Fruit fly (Drosophila melanogaster) whole organism, embryonic: ENCODE measurements around the gene osk.

Experiments
- B-H1 ChIP-seq: fragments of 200-800 bp; sonication (Bioruptor generic); IDR thresholded peaks from 3 replicates; pipeline ENCODE4 v1.3.6; 2022; ENCODE audit warnings: missing biosample characterization, missing genetic modification characterization
- B-H2 ChIP-seq: fragments of 200-800 bp; sonication (Bioruptor generic); optimal IDR thresholded peaks from 2 replicates; lab custom pipeline; 2018; ENCODE audit warnings: missing biosample characterization, mild to moderate bottlenecking, missing genetic modification characterization
- CG10209 ChIP-seq: fragments of 200-800 bp; sonication (Bioruptor generic); optimal IDR thresholded peaks from 3 replicates; lab custom pipeline; 2017; ENCODE audit warnings: missing biosample characterization, mild to moderate bottlenecking, missing genetic modification characterization, missing genetic modification reagents
- CG10979 ChIP-seq: fragments of 200-800 bp; sonication (Bioruptor generic); optimal IDR thresholded peaks from 2 replicates; lab custom pipeline; 2018; ENCODE audit warnings: missing biosample characterization, mild to moderate bottlenecking, missing genetic modification characterization, moderate library complexity
- CG11696 ChIP-seq: fragments of 200-800 bp; sonication (Bioruptor generic); IDR thresholded peaks from 2 replicates; pipeline ENCODE4 v1.3.6; 2022; ENCODE audit warnings: missing biosample characterization, missing genetic modification characterization
- CG12104 ChIP-seq: fragments of 200-800 bp; sonication (Bioruptor generic); optimal IDR thresholded peaks from 3 replicates; lab custom pipeline; 2016; ENCODE audit warnings: missing biosample characterization, missing genetic modification characterization
- CG17359 ChIP-seq: fragments of 200-800 bp; sonication (Bioruptor generic); optimal IDR thresholded peaks from 3 replicates; lab custom pipeline; 2018; ENCODE audit warnings: missing biosample characterization, mild to moderate bottlenecking, missing genetic modification characterization, moderate library complexity
- CG17361 ChIP-seq: fragments of 200-800 bp; sonication (Bioruptor generic); IDR thresholded peaks from 3 replicates; pipeline ENCODE4 v1.3.6; 2022; ENCODE audit warnings: missing biosample characterization, missing genetic modification characterization
- CG2199 ChIP-seq: fragments of 200-800 bp; sonication (Bioruptor generic); IDR thresholded peaks from 3 replicates; pipeline ENCODE4 v1.3.6; 2022; ENCODE audit warnings: missing biosample characterization, missing genetic modification characterization
- CG2678 ChIP-seq: fragments of 200-800 bp; sonication (Bioruptor generic); optimal IDR thresholded peaks from 3 replicates; lab custom pipeline; 2019; ENCODE audit warnings: missing biosample characterization, mild to moderate bottlenecking, missing genetic modification characterization, moderate library complexity
- CG32532 ChIP-seq: fragments of 200-800 bp; sonication (Bioruptor generic); IDR thresholded peaks from 2 replicates; pipeline ENCODE4 v1.3.6; 2022; ENCODE audit warnings: missing biosample characterization, missing genetic modification characterization
- CG4282 ChIP-seq: fragments of 200-800 bp; sonication (Bioruptor generic); optimal IDR thresholded peaks from 2 replicates; lab custom pipeline; 2016; ENCODE audit warnings: missing biosample characterization, missing genetic modification characterization
- CG5953 ChIP-seq: fragments of 200-800 bp; sonication (Bioruptor generic); IDR thresholded peaks from 2 replicates; pipeline ENCODE4 v1.3.6; 2022; ENCODE audit warnings: missing biosample characterization, missing genetic modification characterization
- CG7271 ChIP-seq: fragments of 200-800 bp; sonication (Bioruptor generic); optimal IDR thresholded peaks from 2 replicates; lab custom pipeline; 2018; ENCODE audit warnings: missing biosample characterization, mild to moderate bottlenecking, missing genetic modification characterization, moderate library complexity
- CG8089 ChIP-seq: fragments of 200-800 bp; sonication (Bioruptor generic); optimal IDR thresholded peaks from 3 replicates; lab custom pipeline; 2016; ENCODE audit warnings: missing biosample characterization, missing genetic modification characterization
- CrebB ChIP-seq: fragments of 200-800 bp; sonication (Bioruptor generic); optimal IDR thresholded peaks from 3 replicates; lab custom pipeline; 2018; ENCODE audit warnings: missing biosample characterization, mild to moderate bottlenecking, missing genetic modification characterization
- D19A ChIP-seq: fragments of 200-800 bp; optimal IDR thresholded peaks from 3 replicates; lab custom pipeline; 2019; ENCODE audit warnings: missing biosample characterization, mild to moderate bottlenecking, missing genetic modification characterization, moderate library complexity
- Deaf1 ChIP-seq: fragments of 200-800 bp; optimal IDR thresholded peaks from 3 replicates; lab custom pipeline; 2019; ENCODE audit warnings: missing biosample characterization, mild to moderate bottlenecking, missing genetic modification characterization, moderate library complexity
- E2f1 ChIP-seq: fragments of 200-800 bp; sonication (Bioruptor generic); IDR thresholded peaks from 2 replicates; pipeline ENCODE4 v1.3.6; 2022; ENCODE audit warnings: missing biosample characterization, missing genetic modification characterization
- Ets65A ChIP-seq: fragments of 200-800 bp; sonication (Bioruptor generic); peaks from one replicate; lab custom pipeline; 2016; ENCODE audit warnings: missing biosample characterization, missing genetic modification characterization
- HLH4C ChIP-seq: fragments of 200-800 bp; sonication (Bioruptor generic); IDR thresholded peaks from 3 replicates; pipeline ENCODE4 v1.3.6; 2022; ENCODE audit warnings: missing biosample characterization, missing genetic modification characterization; ENCODE audit not compliant: partially characterized antibody
- Hr3 ChIP-seq: fragments of 200-800 bp; sonication (Bioruptor generic); optimal IDR thresholded peaks from 3 replicates; lab custom pipeline; 2016; ENCODE audit warnings: missing biosample characterization, missing genetic modification characterization
- MTF-1 ChIP-seq: fragments of 200-800 bp; sonication (Bioruptor generic); optimal IDR thresholded peaks from 2 replicates; lab custom pipeline; 2018; ENCODE audit warnings: missing biosample characterization, mild to moderate bottlenecking, missing genetic modification characterization, borderline replicate concordance
- Max ChIP-seq: fragments of 200-800 bp; sonication (Bioruptor generic); optimal IDR thresholded peaks from 2 replicates; lab custom pipeline; 2016; ENCODE audit warnings: missing biosample characterization, mild to moderate bottlenecking, missing genetic modification characterization
- NK7.1 ChIP-seq: fragments of 200-800 bp; sonication (Bioruptor generic); optimal IDR thresholded peaks from 3 replicates; lab custom pipeline; 2016; ENCODE audit warnings: missing biosample characterization, missing genetic modification characterization
- Side ChIP-seq: fragments of 200-800 bp; sonication (Bioruptor generic); optimal IDR thresholded peaks from 2 replicates; lab custom pipeline; 2016; ENCODE audit warnings: missing biosample characterization, missing genetic modification characterization
- Spps ChIP-seq: fragments of 200-800 bp; sonication (Bioruptor generic); optimal IDR thresholded peaks from 2 replicates; lab custom pipeline; 2018; ENCODE audit warnings: missing biosample characterization, mild to moderate bottlenecking, missing genetic modification characterization
- Stat92E ChIP-seq, 3 experiments: fragments of >200 bp in 2 of 3; fragments of 200-800 bp in 1 of 3; sonication (Bioruptor generic) in 1 of 3; optimal IDR thresholded peaks; 2 replicates each; lab custom pipeline; 2017 to 2019; ENCODE audit warnings: missing biosample characterization in 3 of 3, missing genetic modification characterization in 3 of 3, mild to moderate bottlenecking in 1 of 3, moderate library complexity in 1 of 3
- amos ChIP-seq: fragments of 200-800 bp; sonication (Bioruptor generic); IDR thresholded peaks from 2 replicates; pipeline ENCODE4 v1.3.6; 2022; ENCODE audit warnings: missing biosample characterization, missing genetic modification characterization; ENCODE audit not compliant: partially characterized antibody
- bsh ChIP-seq, 2 experiments: fragments of 200-800 bp; sonication (Bioruptor generic); optimal IDR thresholded peaks; 2 replicates each; lab custom pipeline; 2017 to 2018; ENCODE audit warnings: mild to moderate bottlenecking in 2 of 2, missing biosample characterization in 2 of 2, missing genetic modification characterization in 2 of 2, moderate library complexity in 1 of 2
- chif ChIP-seq, 2 experiments: fragments of 200-800 bp; sonication (Bioruptor generic); optimal IDR thresholded peaks; 3 replicates each; lab custom pipeline; 2016; ENCODE audit warnings: missing biosample characterization in 2 of 2, missing genetic modification characterization in 2 of 2
- dan ChIP-seq: fragments of 200-800 bp; sonication (Bioruptor generic); IDR thresholded peaks from 2 replicates; pipeline ENCODE4 v1.3.6; 2022; ENCODE audit warnings: missing biosample characterization, missing genetic modification characterization
- dimm ChIP-seq: fragments of 200-800 bp; sonication (Bioruptor generic); IDR thresholded peaks from 2 replicates; pipeline ENCODE4 v1.3.6; 2022; ENCODE audit warnings: missing biosample characterization, missing genetic modification characterization
- ewg ChIP-seq: fragments of 200-800 bp; sonication (Bioruptor generic); optimal IDR thresholded peaks from 3 replicates; lab custom pipeline; 2017; ENCODE audit warnings: mild to moderate bottlenecking, missing biosample characterization, missing genetic modification reagents, missing genetic modification characterization
- fd96Cb ChIP-seq: fragments of 200-800 bp; sonication (Bioruptor generic); optimal IDR thresholded peaks from 2 replicates; lab custom pipeline; 2018; ENCODE audit warnings: missing biosample characterization, mild to moderate bottlenecking, missing genetic modification characterization, moderate library complexity
- gcm2 ChIP-seq: fragments of 200-800 bp; sonication (Bioruptor generic); optimal IDR thresholded peaks from 2 replicates; lab custom pipeline; 2016; ENCODE audit warnings: missing biosample characterization, missing genetic modification characterization
- klu ChIP-seq: fragments of 200-800 bp; sonication (Bioruptor generic); IDR thresholded peaks from 2 replicates; pipeline ENCODE4 v1.3.6; 2022; ENCODE audit warnings: missing biosample characterization, missing genetic modification characterization
- knrl ChIP-seq: fragments of 200-800 bp; sonication (Bioruptor generic); IDR thresholded peaks from 3 replicates; pipeline ENCODE4 v1.3.6; 2022; ENCODE audit warnings: missing biosample characterization, missing genetic modification characterization; ENCODE audit not compliant: partially characterized antibody
- nerfin-1 ChIP-seq: fragments of 200-800 bp; sonication (Bioruptor generic); optimal IDR thresholded peaks from 3 replicates; lab custom pipeline; 2019; ENCODE audit warnings: missing biosample characterization, mild to moderate bottlenecking, missing genetic modification characterization, moderate library complexity
- nerfin-2 ChIP-seq: fragments of 200-800 bp; sonication (Bioruptor generic); IDR thresholded peaks from 2 replicates; pipeline ENCODE4 v1.3.6; 2022; ENCODE audit warnings: missing biosample characterization, missing genetic modification characterization; ENCODE audit not compliant: partially characterized antibody
- otp ChIP-seq: fragments of 200-800 bp; sonication (Bioruptor generic); IDR thresholded peaks from 3 replicates; pipeline ENCODE4, ENCODE4 v1.3.6; 2022; ENCODE audit warnings: missing biosample characterization, missing genetic modification characterization
- pita ChIP-seq: fragments of 200-800 bp; sonication (Bioruptor generic); optimal IDR thresholded peaks from 2 replicates; lab custom pipeline; 2017; ENCODE audit warnings: missing biosample characterization, mild to moderate bottlenecking, missing genetic modification characterization
- pzg ChIP-seq: fragments of 200-800 bp; sonication (Bioruptor generic); optimal IDR thresholded peaks from 3 replicates; lab custom pipeline; 2018; ENCODE audit warnings: missing biosample characterization, mild to moderate bottlenecking, missing genetic modification characterization, moderate library complexity
- salm ChIP-seq: fragments of 200-800 bp; sonication (Bioruptor generic); optimal IDR thresholded peaks from 2 replicates; lab custom pipeline; 2018; ENCODE audit warnings: missing biosample characterization, mild to moderate bottlenecking, missing genetic modification characterization
- seq ChIP-seq: fragments of 200-800 bp; sonication (Bioruptor generic); IDR thresholded peaks from 2 replicates; pipeline ENCODE4 v1.3.6; 2022; ENCODE audit warnings: missing biosample characterization, missing genetic modification characterization
- slp2 ChIP-seq: fragments of 200-800 bp; sonication (Bioruptor generic); optimal IDR thresholded peaks from 2 replicates; lab custom pipeline; 2016; ENCODE audit warnings: missing biosample characterization, missing genetic modification characterization
- sr ChIP-seq: fragments of 200-800 bp; sonication (Bioruptor generic); IDR thresholded peaks from 3 replicates; pipeline ENCODE4 v1.3.6; 2022; ENCODE audit warnings: missing biosample characterization, missing genetic modification characterization
- ssp ChIP-seq: fragments of 200-800 bp; sonication (Bioruptor generic); IDR thresholded peaks from 2 replicates; pipeline ENCODE4 v1.3.6; 2022; ENCODE audit warnings: missing biosample characterization, missing genetic modification characterization
- tin ChIP-seq: fragments of 200-800 bp; sonication (Bioruptor generic); optimal IDR thresholded peaks from 3 replicates; lab custom pipeline; 2016; ENCODE audit warnings: missing biosample characterization, missing genetic modification characterization
- vvl ChIP-seq: fragments of 200-800 bp; sonication (Bioruptor generic); IDR thresholded peaks from 2 replicates; pipeline ENCODE4 v1.3.6; 2022; ENCODE audit warnings: missing biosample characterization, missing genetic modification characterization
- wdn ChIP-seq: fragments of 200-800 bp; sonication (Bioruptor generic); IDR thresholded peaks from 2 replicates; pipeline ENCODE4 v1.3.6; 2022; ENCODE audit warnings: missing biosample characterization, missing genetic modification characterization
- zfh2 ChIP-seq: fragments of 200-800 bp; sonication (Bioruptor generic); optimal IDR thresholded peaks from 2 replicates; lab custom pipeline; 2016; ENCODE audit warnings: missing biosample characterization, missing genetic modification characterization

Gene osk

DNA sequence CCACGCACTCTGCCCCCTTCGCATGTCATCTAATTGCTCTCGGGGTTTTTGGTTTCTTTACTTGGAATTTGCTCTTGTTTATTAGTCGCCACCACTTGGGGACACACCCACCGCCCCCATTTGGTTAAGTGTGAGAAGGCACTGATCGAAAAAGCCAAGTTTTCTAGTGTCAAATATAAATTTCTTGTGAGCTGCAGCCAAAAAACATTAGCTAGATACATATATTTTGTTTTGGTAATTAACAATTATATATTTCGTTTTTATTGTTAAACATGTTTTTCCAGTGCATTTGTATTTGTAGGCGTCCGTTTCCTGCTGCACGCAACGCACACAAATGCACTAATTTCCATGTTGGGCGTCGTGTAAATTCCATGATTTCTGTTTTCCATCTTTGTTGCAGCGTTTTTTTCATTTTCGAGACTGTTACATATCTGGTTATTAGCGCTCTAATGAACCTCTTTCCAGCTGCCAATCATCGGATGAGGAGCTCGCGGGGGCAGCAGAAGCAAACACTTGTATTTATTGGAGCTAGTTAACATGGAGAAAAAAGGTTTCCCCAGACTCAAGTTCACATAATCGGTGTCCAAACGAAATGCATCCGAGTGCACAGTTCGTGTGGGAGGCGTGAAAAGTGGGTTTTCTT is 14.7 kb upstream of the osk start (continued):
- TF ChIP-seq bsh (GFP tag; optimal IDR thresholded peaks at IDR 0.05; lab: Kevin White, UChicago) (peak in 1 of 2 experiments; percentile 33), Side (peak; percentile 7), CG10979 (tag; lab: Kevin White, UChicago) (peak; percentile 74), dimm (GFP tag; lab: Robert Waterston, UW) (no peak), sr (peak; percentile 34; the same call in 1 of the 3 replicates), fd96Cb (tag; lab: Kevin White, UChicago) (peak; percentile 4), CG4282 (GFP tag; lab: Kevin White, UChicago) (no peak), CG5953 (GFP tag; lab: Robert Waterston, UW) (no peak), B-H2 (GFP tag; lab: Kevin White, UChicago) (no peak), seq (GFP tag; lab: Robert Waterston, UW) (no peak), Stat92E (GFP tag; optimal IDR thresholded peaks at IDR 0.05; lab: Kevin White, UChicago) (peak in 1 of 3 experiments; percentile 6), Deaf1 (tag; lab: Kevin White, UChicago) (no peak), CG8089 (no peak), Spps (tag; lab: Kevin White, UChicago) (peak; percentile 24), Hr3 (GFP tag; lab: Kevin White, UChicago) (no peak), CG11696 (no peak), Ets65A (GFP tag; lab: Kevin White, UChicago) (peak; percentile 89), E2f1 (0 out of 2 replicates have a peak, but pooled peaks have one; percentile 20), D19A (no peak), B-H1 (GFP tag; lab: Robert Waterston, UW) (peak; percentile 54), nerfin-2 (peak; percentile 22; the same call in 1 of the 2 replicates), NK7.1 (GFP tag; lab: Kevin White, UChicago) (no peak), CG2678 (peak; percentile 59), dan (no peak), CG17361 (GFP tag; lab: Robert Waterston, UW) (peak; percentile 53; the same call in 2 of the 3 replicates), CG12104 (GFP tag; lab: Kevin White, UChicago) (no peak), pzg (GFP tag; lab: Kevin White, UChicago) (no peak), wdn (GFP tag; lab: Robert Waterston, UW) (no peak), gcm2 (GFP tag; lab: Kevin White, UChicago) (no peak), zfh2 (GFP tag; lab: Kevin White, UChicago) (no peak), salm (no peak), HLH4C (GFP tag; lab: Robert Waterston, UW) (no peak), CG2199 (GFP tag; lab: Robert Waterston, UW) (peak; percentile 74; the same call in 1 of the 3 replicates), MTF-1 (GFP tag; lab: Kevin White, UChicago) (no peak), ssp (GFP tag; lab: Robert Waterston, UW) (peak; percentile 34; the same call in 1 of the 2 replicates), CG10209 (GFP tag; lab: Kevin White, UChicago) (no peak), nerfin-1 (tag; lab: Kevin White, UChicago) (peak; percentile 1), CG17359 (tag; lab: Kevin White, UChicago) (peak; percentile 73), Max (no peak), chif (GFP tag; optimal IDR thresholded peaks at IDR 0.05; lab: Kevin White, UChicago) (peak in 1 of 2 experiments; percentile 24)

DNA sequence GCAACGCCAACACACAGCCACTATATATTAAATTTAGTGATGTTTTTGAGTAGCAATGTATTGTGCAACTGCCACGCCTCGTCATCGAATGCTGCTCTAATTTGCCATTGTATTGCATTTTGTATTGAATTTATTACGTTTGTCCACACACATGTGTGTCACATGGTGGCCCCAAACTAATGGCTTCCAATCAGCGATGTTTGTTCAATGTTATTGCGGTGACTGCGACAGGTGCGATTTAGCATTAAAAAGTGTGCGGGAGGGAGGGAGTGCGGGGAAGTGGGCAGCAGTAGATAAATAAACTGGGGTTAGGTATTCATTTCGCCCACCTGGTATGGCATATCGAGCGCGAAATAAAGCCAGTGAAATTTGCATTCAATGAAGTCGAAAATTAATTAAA is 13.0 kb upstream of the osk start:
- no peak for TF ChIP-seq pita
- no peak for TF ChIP-seq otp (GFP tag; lab: Robert Waterston, UW)
- peak; percentile 29; the same call in 1 of the 2 replicates for TF ChIP-seq vvl
- TF ChIP-seq knrl (GFP tag; lab: Robert Waterston, UW), result no peak
- TF ChIP-seq slp2 (GFP tag; lab: Kevin White, UChicago), result no peak
- 0 out of 2 replicates have a peak, but pooled peaks have one; percentile 11 for TF ChIP-seq CG32532 (GFP tag; lab: Robert Waterston, UW)
- no peak for TF ChIP-seq tin
- TF ChIP-seq amos (GFP tag; lab: Robert Waterston, UW), result no peak
- TF ChIP-seq ewg (GFP tag; lab: Kevin White, UChicago), result no peak
- no peak for TF ChIP-seq CrebB (tag; lab: Kevin White, UChicago)
- TF ChIP-seq klu (GFP tag; lab: Robert Waterston, UW), result no peak
- TF ChIP-seq CG7271 (tag; lab: Kevin White, UChicago), result no peak
